Worm (Caenorhabditis elegans): ENCODE results near the gene F32G8.3.

F32G8.3 gene

DNA sequence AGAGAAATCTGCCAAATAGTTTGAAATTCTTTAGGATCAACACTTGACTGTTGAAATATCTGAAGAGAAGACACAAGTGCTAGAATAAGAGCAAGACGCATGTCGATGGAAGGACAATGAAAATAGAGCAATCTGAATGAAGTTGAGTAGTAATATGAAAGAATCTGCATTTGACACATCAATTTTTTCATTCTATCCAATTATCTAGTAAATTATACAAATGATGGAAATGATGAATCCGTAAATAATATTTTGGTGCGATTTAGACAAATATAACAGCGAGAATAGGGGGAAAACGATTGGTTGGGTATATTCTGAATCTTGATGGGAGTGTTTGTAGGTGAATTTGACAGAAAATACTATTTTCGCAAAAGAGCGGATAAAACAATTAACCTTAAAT is 22.4 kb downstream of the F32G8.3 start, which contains the start of gene txt-10:
txt-10 (minus strand) TSS at position 101 of the 400 bp plus-strand sequence.
- no peak for TF ChIP-seq lin-29 (GFP tag; IDR thresholded peaks at IDR 0.05)
- TF ChIP-seq ama-1 (optimal IDR thresholded peaks at IDR 0.05) = no peak
- no peak for TF ChIP-seq arid-1 (GFP tag; conservative IDR thresholded peaks at IDR 0.05)
- TF ChIP-seq dmd-9 (GFP tag; IDR thresholded peaks at IDR 0.05) = no peak
- TF ChIP-seq ceh-62 (tag; optimal IDR thresholded peaks at IDR 0.05) = no peak
- TF ChIP-seq snpc-4 (tag; optimal IDR thresholded peaks at IDR 0.05) = no peak
- peak in 1 of 2 experiments; percentile 88 for TF ChIP-seq unc-62 (GFP tag; optimal IDR thresholded peaks at IDR 0.05 in 1 of 2)
- no peak for TF ChIP-seq unc-62 (tag; optimal IDR thresholded peaks at IDR 0.05)
- peak; percentile 9 for TF ChIP-seq mep-1 (tag; optimal IDR thresholded peaks at IDR 0.05)
- TF ChIP-seq daf-19 (GFP tag; conservative IDR thresholded peaks at IDR 0.05) = no peak
- no peak for TF ChIP-seq nhr-25 (tag; optimal IDR thresholded peaks at IDR 0.05; ENCODE audit: borderline replicate concordance, insufficient read depth)
- no peak for TF ChIP-seq Y5F2A.4 (GFP tag; optimal IDR thresholded peaks at IDR 0.05)
- TF ChIP-seq madf-5 (GFP tag; IDR thresholded peaks at IDR 0.05) = no peak
- no peak for TF ChIP-seq zfp-3 (GFP tag; conservative IDR thresholded peaks at IDR 0.05)
- TF ChIP-seq zip-2 (tag; optimal IDR thresholded peaks at IDR 0.05) = no peak
- no peak for TF ChIP-seq mxl-3 (GFP tag; optimal IDR thresholded peaks at IDR 0.05)
- no peak for TF ChIP-seq fkh-10 (GFP tag; optimal IDR thresholded peaks at IDR 0.05)
- no peak for TF ChIP-seq lir-3 (tag; optimal IDR thresholded peaks at IDR 0.05)
- no peak for TF ChIP-seq ceh-20 (GFP tag; IDR thresholded peaks at IDR 0.05)
- no peak for TF ChIP-seq dmd-6 (GFP tag; IDR thresholded peaks at IDR 0.05)
- TF ChIP-seq dve-1 (tag; optimal IDR thresholded peaks at IDR 0.05; ENCODE audit: insufficient read depth) = no peak
- no peak for TF ChIP-seq nhr-102 (tag; optimal IDR thresholded peaks at IDR 0.05)
- TF ChIP-seq hif-1 (tag; optimal IDR thresholded peaks at IDR 0.05) = no peak
- TF ChIP-seq unc-39 (tag; optimal IDR thresholded peaks at IDR 0.05) = no peak
- TF ChIP-seq nhr-11 (tag; optimal IDR thresholded peaks at IDR 0.05) = no peak
- TF ChIP-seq aha-1 (tag) = peak; percentile 34

DNA sequence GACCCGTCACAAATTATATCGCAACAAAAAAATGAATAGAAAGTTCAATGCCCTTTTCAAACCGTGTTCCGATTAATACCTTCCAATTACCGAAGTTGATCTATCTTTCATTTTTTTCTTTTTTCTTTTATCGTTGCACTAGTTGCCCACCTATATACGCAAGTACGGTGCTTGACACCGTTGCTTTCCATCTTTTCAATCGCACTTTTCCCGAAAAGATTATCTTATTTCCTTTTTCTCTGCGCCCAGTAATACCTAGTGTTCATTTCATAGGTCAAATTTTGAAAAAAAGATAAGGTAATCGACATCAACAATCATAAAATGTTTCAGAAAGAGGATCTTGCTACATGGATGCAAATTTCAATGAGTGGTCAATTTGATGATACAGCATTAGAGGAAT is 25.5 kb downstream of the F32G8.3 start:
- TF ChIP-seq lir-3 (tag; optimal IDR thresholded peaks at IDR 0.05) (no peak), hlh-11 (tag; optimal IDR thresholded peaks at IDR 0.05) (no peak), daf-19 (GFP tag; conservative IDR thresholded peaks at IDR 0.05) (no peak), ceh-62 (tag; optimal IDR thresholded peaks at IDR 0.05) (no peak), lin-39 (tag; optimal IDR thresholded peaks at IDR 0.05) (no peak), F44E2.7 (GFP tag; IDR thresholded peaks at IDR 0.05) (no peak), aha-1 (tag) (peak; percentile 90), nhr-28 (tag; optimal IDR thresholded peaks at IDR 0.05) (peak; percentile 31)

- no peak for TF ChIP-seq dpl-1 (GFP tag; optimal IDR thresholded peaks at IDR 0.05)
- TF ChIP-seq lir-3 (tag; optimal IDR thresholded peaks at IDR 0.05) = no peak
- no peak for TF ChIP-seq ceh-32 (tag; optimal IDR thresholded peaks at IDR 0.05; ENCODE audit: poor library complexity)
- no peak for TF ChIP-seq dve-1 (tag; optimal IDR thresholded peaks at IDR 0.05; ENCODE audit: insufficient read depth)
- no peak for TF ChIP-seq daf-16 (GFP tag; optimal IDR thresholded peaks at IDR 0.05)
- no peak for TF ChIP-seq daf-16 (tag; optimal IDR thresholded peaks at IDR 0.05)
- TF ChIP-seq F49E8.2 (tag; optimal IDR thresholded peaks at IDR 0.05; ENCODE audit: borderline replicate concordance) = no peak
- TF ChIP-seq T26A8.4 (GFP tag; IDR thresholded peaks at IDR 0.05) = no peak
These were observed 26.6 kb downstream of the F32G8.3 start, which contains the start of gene F25D1.3 for ce11 chrV:10528500-10528899. TSS of gene F25D1.3 (plus strand) at chrV:10528724.

- TF ChIP-seq pha-4 (GFP tag; IDR thresholded peaks at IDR 0.05) (no peak; the same call in 1 of the 2 replicates), pha-4 (tag; optimal IDR thresholded peaks at IDR 0.05) (no peak), nhr-77 (tag; optimal IDR thresholded peaks at IDR 0.05) (no peak), nhr-111 (GFP tag; optimal IDR thresholded peaks at IDR 0.05) (no peak), ztf-11 (tag; optimal IDR thresholded peaks at IDR 0.05) (no peak), gei-8 (GFP tag; optimal IDR thresholded peaks at IDR 0.05) (no peak), dmd-8 (GFP tag; IDR thresholded peaks at IDR 0.05) (no peak), lsy-2 (tag; optimal IDR thresholded peaks at IDR 0.05) (peak in 1 of 2 experiments; percentile 78), lir-3 (tag; optimal IDR thresholded peaks at IDR 0.05) (no peak), ceh-82 (tag; optimal IDR thresholded peaks at IDR 0.05) (no peak), madf-9 (GFP tag; conservative IDR thresholded peaks at IDR 0.05) (peak; percentile 78), fkh-10 (GFP tag; optimal IDR thresholded peaks at IDR 0.05) (no peak), D1046.2 (GFP tag; IDR thresholded peaks at IDR 0.05) (0 out of 2 replicates have a peak, but pooled peaks have one; percentile 68), mes-2 (tag; optimal IDR thresholded peaks at IDR 0.05; ENCODE audit: poor library complexity, severe bottlenecking) (peak; percentile 98), fos-1 (tag; optimal IDR thresholded peaks at IDR 0.05) (no peak), lin-29 (GFP tag; IDR thresholded peaks at IDR 0.05) (no peak)
These were observed 29.2 kb downstream of the F32G8.3 start, which contains the start of the genes C35A5.8 and hda-11 for ce11 chrV:10525902-10526301. TSS of gene C35A5.8 (minus strand) at chrV:10525908. TSS of gene hda-11 (plus strand) at chrV:10526184.
